Worm (Caenorhabditis elegans) whole organism, late embryonic: ENCODE data around the gene dbn-1.

Source experiments
- ama-1 ChIP-seq: fragments of 150-350 bp; optimal IDR thresholded peaks from 2 replicates; lab custom pipeline; 2014
- ceh-22 ChIP-seq: sonication (generic microtip); optimal IDR thresholded peaks from 2 replicates; lab custom pipeline; 2017; ENCODE audit warnings: missing biosample characterization, missing genetic modification characterization
- dmd-4 ChIP-seq: sonication (generic microtip); optimal IDR thresholded peaks from 2 replicates; lab custom pipeline; 2016; ENCODE audit warnings: borderline replicate concordance, missing genetic modification characterization, missing compliant biosample characterization
- elt-4 ChIP-seq: sonication (generic microtip); optimal IDR thresholded peaks from 2 replicates; lab custom pipeline; 2016; ENCODE audit warnings: missing genetic modification characterization, missing compliant biosample characterization
- hlh-6 ChIP-seq: sonication (generic microtip); optimal IDR thresholded peaks from 2 replicates; lab custom pipeline; 2016; ENCODE audit warnings: missing genotype, missing genetic modification characterization, missing compliant biosample characterization
- npax-4 ChIP-seq: sonication (generic microtip); optimal IDR thresholded peaks from 2 replicates; lab custom pipeline; 2016; ENCODE audit warnings: missing genetic modification characterization, missing compliant biosample characterization
- pha-4 ChIP-seq: fragments of 150-350 bp; optimal IDR thresholded peaks from 2 replicates; lab custom pipeline; 2018; ENCODE audit warnings: missing biosample characterization, missing genetic modification reagents, missing genetic modification characterization
- pqm-1 ChIP-seq: sonication (generic microtip); optimal IDR thresholded peaks from 2 replicates; lab custom pipeline; 2016; ENCODE audit warnings: missing genetic modification characterization, missing compliant biosample characterization
- unc-55 ChIP-seq: sonication (generic microtip); optimal IDR thresholded peaks from 2 replicates; lab custom pipeline; 2017; ENCODE audit warnings: missing biosample characterization, missing genetic modification reagents, missing genetic modification characterization

ce11 chrIII:13762046-13762445 is at the start of gene dbn-1:
- TF ChIP-seq dmd-4 (tag; lab: Kevin White, UChicago) (no peak), ceh-22 (tag; lab: Kevin White, UChicago) (no peak), ama-1 (lab: Kevin White, UChicago) (no peak), npax-4 (tag; lab: Kevin White, UChicago) (no peak), pqm-1 (tag; lab: Kevin White, UChicago) (no peak), elt-4 (tag; lab: Kevin White, UChicago) (no peak), hlh-6 (tag; lab: Kevin White, UChicago) (no peak), unc-55 (GFP tag; lab: Kevin White, UChicago) (no peak), pha-4 (no peak)
